Fruit fly (Drosophila melanogaster): ENCODE data around the gene bru2.

The bru2 gene

dm6 chr2L:12363206-12363605 lies 19.2 kb downstream of the bru2 start:
- TF ChIP-seq Eip93F (GFP tag; optimal IDR thresholded peaks at IDR 0.05) (no peak), Eip78C (GFP tag) (peak; percentile 41), CG31627 (GFP tag; optimal IDR thresholded peaks at IDR 0.05) (no peak)

- TF ChIP-seq Gug (GFP tag; IDR thresholded peaks at IDR 0.05) (0 out of 2 replicates have a peak, but pooled peaks have one; percentile 9), CG15336 (GFP tag; IDR thresholded peaks at IDR 0.05) (peak; percentile 73), eg (GFP tag; IDR thresholded peaks at IDR 0.05) (peak; percentile 59; the same call in 2 of the 3 replicates), CG4318 (GFP tag; optimal IDR thresholded peaks at IDR 0.05) (no peak), CG11294 (GFP tag; IDR thresholded peaks at IDR 0.05) (peak; percentile 43; the same call in 1 of the 2 replicates), achi (GFP tag; optimal IDR thresholded peaks at IDR 0.05) (no peak), CG32006 (GFP tag; optimal IDR thresholded peaks at IDR 0.05) (peak; percentile 38), CG8119 (GFP tag; IDR thresholded peaks at IDR 0.05) (peak; percentile 52; the same call in 2 of the 3 replicates), CG10631 (GFP tag; optimal IDR thresholded peaks at IDR 0.05) (no peak)
Observed at dm6 chr2L:12364090-12364489, 20.1 kb downstream of the bru2 start.

- peak; percentile 23 for TF ChIP-seq achi (GFP tag; optimal IDR thresholded peaks at IDR 0.05)
- TF ChIP-seq CG6854 (GFP tag; optimal IDR thresholded peaks at IDR 0.05), result no peak
- TF ChIP-seq CG10669 (GFP tag; optimal IDR thresholded peaks at IDR 0.05), result peak; percentile 0
- peak; percentile 33 for TF ChIP-seq vri (GFP tag; optimal IDR thresholded peaks at IDR 0.05)
- TF ChIP-seq Sox102F (GFP tag; optimal IDR thresholded peaks at IDR 0.05), result peak; percentile 17
- TF ChIP-seq Eip78C (GFP tag), result peak; percentile 68
- TF ChIP-seq CG8632 (GFP tag; optimal IDR thresholded peaks at IDR 0.05), result peak; percentile 34
- TF ChIP-seq CG6792 (GFP tag; optimal IDR thresholded peaks at IDR 0.05), result no peak
- no peak for TF ChIP-seq Met (GFP tag; optimal IDR thresholded peaks at IDR 0.05)
- TF ChIP-seq CG32006 (GFP tag; optimal IDR thresholded peaks at IDR 0.05), result peak; percentile 8
- no peak for TF ChIP-seq CG4318 (GFP tag; optimal IDR thresholded peaks at IDR 0.05)
- TF ChIP-seq CG16779 (tag; optimal IDR thresholded peaks at IDR 0.05), result peak; percentile 33
- TF ChIP-seq CG15336 (GFP tag; IDR thresholded peaks at IDR 0.05), result peak; percentile 58; the same call in 1 of the 2 replicates
- TF ChIP-seq CG9139 (GFP tag; optimal IDR thresholded peaks at IDR 0.05), result peak; percentile 6
- peak; percentile 59; the same call in 1 of the 3 replicates for TF ChIP-seq CG6163 (GFP tag; IDR thresholded peaks at IDR 0.05)
- peak; percentile 9 for TF ChIP-seq CG7368 (GFP tag; optimal IDR thresholded peaks at IDR 0.05)
- peak; percentile 24 to 32 for TF ChIP-seq ss (GFP tag; optimal IDR thresholded peaks at IDR 0.05)
- TF ChIP-seq eg (GFP tag; IDR thresholded peaks at IDR 0.05), result peak; percentile 67
- peak; percentile 51 for TF ChIP-seq CG6276 (GFP tag; optimal IDR thresholded peaks at IDR 0.05)
- TF ChIP-seq CG11762 (GFP tag; optimal IDR thresholded peaks at IDR 0.05; ENCODE audit: insufficient read depth), result no peak
- TF ChIP-seq net (GFP tag; optimal IDR thresholded peaks at IDR 0.05), result peak; percentile 27
- peak; percentile 47; the same call in 2 of the 3 replicates for TF ChIP-seq CG8119 (GFP tag; IDR thresholded peaks at IDR 0.05)
- TF ChIP-seq CG11902 (GFP tag; optimal IDR thresholded peaks at IDR 0.05), result no peak
- peak; percentile 9 for TF ChIP-seq topi (GFP tag; optimal IDR thresholded peaks at IDR 0.05)
- peak; percentile 43 for TF ChIP-seq Lpt (GFP tag; optimal IDR thresholded peaks at IDR 0.05)
- TF ChIP-seq CG6808 (GFP tag; optimal IDR thresholded peaks at IDR 0.05), result peak; percentile 7
- TF ChIP-seq CG1621 (tag; optimal IDR thresholded peaks at IDR 0.05), result peak; percentile 46
- TF ChIP-seq OdsH (GFP tag; optimal IDR thresholded peaks at IDR 0.05), result no peak
- TF ChIP-seq fkh (GFP tag; optimal IDR thresholded peaks at IDR 0.05), result peak; percentile 97
Observed at dm6 chr2L:12365964-12366482, 22.0 kb downstream of the bru2 start.

dm6 chr2L:12369612-12370011 lies 25.6 kb downstream of the bru2 start:
- TF ChIP-seq acj6 (GFP tag; optimal IDR thresholded peaks at IDR 0.05) (no peak), Ets21C (GFP tag; optimal IDR thresholded peaks at IDR 0.05) (no peak), Met (GFP tag; optimal IDR thresholded peaks at IDR 0.05) (no peak), lz (GFP tag; optimal IDR thresholded peaks at IDR 0.05) (no peak), fd85E (GFP tag; optimal IDR thresholded peaks at IDR 0.05) (no peak), CG34406 (GFP tag; optimal IDR thresholded peaks at IDR 0.05) (no peak), Hr39 (GFP tag; optimal IDR thresholded peaks at IDR 0.05) (no peak), Eip93F (GFP tag; optimal IDR thresholded peaks at IDR 0.05) (no peak), Hr4 (GFP tag; optimal IDR thresholded peaks at IDR 0.05) (no peak), eg (GFP tag; IDR thresholded peaks at IDR 0.05) (0 out of 3 replicates have a peak, but pooled peaks have one; percentile 18), ss (GFP tag; optimal IDR thresholded peaks at IDR 0.05) (no peak), CG6808 (GFP tag; optimal IDR thresholded peaks at IDR 0.05) (no peak), fkh (GFP tag; optimal IDR thresholded peaks at IDR 0.05) (peak; percentile 89), CG8632 (GFP tag; optimal IDR thresholded peaks at IDR 0.05) (no peak), Gug (GFP tag; IDR thresholded peaks at IDR 0.05) (no peak), CG10669 (GFP tag; optimal IDR thresholded peaks at IDR 0.05) (peak; percentile 2), Hr38 (GFP tag; optimal IDR thresholded peaks at IDR 0.05) (no peak), CG16779 (tag; optimal IDR thresholded peaks at IDR 0.05) (peak; percentile 8), Eip78C (GFP tag) (peak; percentile 51), svp (GFP tag) (no peak), spab (GFP tag; optimal IDR thresholded peaks at IDR 0.05) (no peak), salr (GFP tag; optimal IDR thresholded peaks at IDR 0.05) (no peak), CG10631 (GFP tag; optimal IDR thresholded peaks at IDR 0.05) (no peak)
